Fruit fly (Drosophila melanogaster): ENCODE data around the gene Snr1.

- no peak for TF ChIP-seq CG8478 (optimal IDR thresholded peaks at IDR 0.05)
- TF ChIP-seq CTCF (optimal IDR thresholded peaks at IDR 0.05), result no peak
Observed at dm6 chr3R:5519789-5520188, 49.1 kb downstream of the Snr1 start.
